Fruit fly (Drosophila melanogaster): Measurements from ENCODE around the gene CG17270.

DNA sequence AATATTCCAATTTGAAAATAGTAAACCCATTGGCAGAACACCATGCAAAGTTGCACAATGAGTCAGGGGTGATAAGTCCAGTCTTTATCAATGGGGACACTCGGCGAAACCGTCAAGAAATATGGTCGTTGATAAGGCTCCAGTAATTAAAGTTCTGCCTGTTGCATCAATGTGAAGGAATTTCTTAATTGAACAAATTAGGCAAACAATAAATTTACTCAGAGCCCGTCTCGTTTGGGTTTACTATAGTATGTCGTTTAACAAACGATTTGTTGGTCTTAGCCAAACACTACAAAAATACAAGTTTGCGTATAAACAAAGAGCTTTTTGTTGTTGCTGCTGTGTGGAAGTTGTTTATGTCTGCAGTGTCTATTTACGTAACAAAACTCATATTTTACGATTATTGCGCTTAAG, 16.0 kb upstream of the CG17270 start:
- TF ChIP-seq Abd-B (GFP tag; optimal IDR thresholded peaks at IDR 0.05) (no peak), GATAd (GFP tag; optimal IDR thresholded peaks at IDR 0.05) (no peak), h (GFP tag; optimal IDR thresholded peaks at IDR 0.05) (no peak), Hr83 (GFP tag; optimal IDR thresholded peaks at IDR 0.05; ENCODE audit: poor library complexity, severe bottlenecking) (no peak), dl (GFP tag; optimal IDR thresholded peaks at IDR 0.05; ENCODE audit: insufficient read depth in 1 of 2, partially characterized antibody in 2 of 2) (no peak), br (GFP tag; optimal IDR thresholded peaks at IDR 0.05) (no peak), psq (GFP tag; optimal IDR thresholded peaks at IDR 0.05) (no peak), usp (GFP tag; optimal IDR thresholded peaks at IDR 0.05) (no peak), fru (GFP tag; optimal IDR thresholded peaks at IDR 0.05) (no peak), CG32264 (GFP tag; optimal IDR thresholded peaks at IDR 0.05) (no peak), pan (optimal IDR thresholded peaks at IDR 0.05) (no peak), Rel (GFP tag; optimal IDR thresholded peaks at IDR 0.05) (no peak), Rel (tag; optimal IDR thresholded peaks at IDR 0.05) (no peak), sv (GFP tag; optimal IDR thresholded peaks at IDR 0.05) (no peak)

Measured in whole organism, wandering third instar larva.